Worm (Caenorhabditis elegans) whole organism, young adult: ENCODE data around the gene noa-1.

Experiments used
- nhr-120 ChIP-seq: fragments of 200-800 bp; sonication (Bioruptor generic); IDR thresholded peaks from 2 replicates; pipeline ENCODE4 v1.3.6; 2022; ENCODE audit warnings: missing genetic modification characterization, missing compliant biosample characterization
- sdz-38 ChIP-seq: sonication (generic microtip); optimal IDR thresholded peaks from 2 replicates; lab custom pipeline; 2016; ENCODE audit warnings: missing genotype, missing genetic modification characterization, missing compliant biosample characterization
- unc-62 ChIP-seq: fragments of 150-350 bp; optimal IDR thresholded peaks from 2 replicates; lab custom pipeline; 2014; ENCODE audit warnings: missing biosample characterization, missing genetic modification reagents, missing genetic modification characterization

DNA sequence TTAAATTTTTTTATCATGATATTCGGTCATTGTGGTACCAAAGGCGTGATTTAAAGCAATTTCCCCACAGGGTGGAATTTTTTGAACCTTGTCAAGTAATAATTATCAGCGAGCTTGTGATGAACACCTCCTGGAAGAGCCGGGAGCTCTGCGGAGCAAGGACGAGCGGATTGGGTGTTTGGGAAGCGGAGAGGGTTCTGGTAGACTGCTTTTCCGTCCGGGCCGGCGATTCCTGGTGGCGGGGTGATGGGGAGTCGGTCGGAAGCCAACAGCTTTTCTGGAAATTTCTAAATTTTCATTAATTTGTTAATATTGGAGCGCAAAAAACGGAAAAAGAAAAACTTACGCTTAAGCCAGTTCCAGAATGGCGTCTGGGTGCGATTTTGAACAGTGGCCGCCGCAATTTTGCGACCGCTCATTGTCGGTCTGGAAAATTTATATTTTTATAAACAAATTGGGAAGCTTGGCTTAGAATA is 46.6 kb downstream of the noa-1 start, which contains the start of gene ndua-7:
- TF ChIP-seq sdz-38 (tag; lab: Kevin White, UChicago) (no peak), nhr-120 (GFP tag; lab: Robert Waterston, UW) (no peak), unc-62 (GFP tag; lab: Kevin White, UChicago) (no peak)
